Fruit fly (Drosophila melanogaster) whole organism, embryonic: ENCODE measurements around the gene CG46312.

Source experiments
- Antp ChIP-seq: fragments of 200-800 bp; sonication (Bioruptor generic); optimal IDR thresholded peaks from 3 replicates; lab custom pipeline; 2016; ENCODE audit warnings: missing biosample characterization, missing genetic modification characterization
- CG10366 ChIP-seq: fragments of 200-800 bp; sonication (Bioruptor generic); IDR thresholded peaks from 2 replicates; pipeline ENCODE4 v1.3.6; 2022; ENCODE audit warnings: missing biosample characterization, missing genetic modification characterization
- CG11085 ChIP-seq: fragments of 200-800 bp; sonication (Bioruptor generic); IDR thresholded peaks from 2 replicates; pipeline ENCODE4 v1.3.6; 2022; ENCODE audit warnings: missing biosample characterization, missing genetic modification characterization
- CG11093 ChIP-seq: fragments of 200-800 bp; sonication (Bioruptor generic); IDR thresholded peaks from 3 replicates; pipeline ENCODE4 v1.3.6; 2022; ENCODE audit warnings: missing biosample characterization, missing genetic modification characterization
- CG11247 ChIP-seq: fragments of 200-800 bp; sonication (Bioruptor generic); IDR thresholded peaks from 2 replicates; pipeline ENCODE4 v1.3.6; 2022; ENCODE audit warnings: missing biosample characterization, missing genetic modification characterization
- CG11398 ChIP-seq: fragments of 200-800 bp; sonication (Bioruptor generic); optimal IDR thresholded peaks from 2 replicates; lab custom pipeline; 2016; ENCODE audit warnings: missing biosample characterization, missing genetic modification characterization
- CG13775 ChIP-seq: fragments of 200-800 bp; sonication (Bioruptor generic); optimal IDR thresholded peaks from 3 replicates; lab custom pipeline; 2017; ENCODE audit warnings: missing biosample characterization, mild to moderate bottlenecking, missing genetic modification characterization
- CG14050 ChIP-seq: fragments of 200-800 bp; sonication (Bioruptor generic); IDR thresholded peaks from 3 replicates; pipeline ENCODE4 v1.3.6; 2022; ENCODE audit warnings: missing biosample characterization, missing genetic modification characterization
- CG16813 ChIP-seq: fragments of 200-800 bp; sonication (Bioruptor generic); IDR thresholded peaks from 3 replicates; pipeline ENCODE4 v1.3.6; 2022; ENCODE audit warnings: missing biosample characterization, missing genetic modification characterization; ENCODE audit not compliant: partially characterized antibody
- CG1792 ChIP-seq: fragments of 200-800 bp; sonication (Bioruptor generic); optimal IDR thresholded peaks from 2 replicates; lab custom pipeline; 2016; ENCODE audit warnings: missing biosample characterization, missing genetic modification characterization
- CG30431 ChIP-seq: fragments of 200-800 bp; sonication (Bioruptor generic); optimal IDR thresholded peaks from 2 replicates; lab custom pipeline; 2017; ENCODE audit warnings: missing biosample characterization, missing genetic modification characterization
- CG3163 ChIP-seq: fragments of 200-800 bp; sonication (Bioruptor generic); optimal IDR thresholded peaks from 3 replicates; lab custom pipeline; 2016; ENCODE audit warnings: missing biosample characterization, missing genetic modification characterization
- CG33213 ChIP-seq: fragments of 200-800 bp; sonication (Bioruptor generic); optimal IDR thresholded peaks from 3 replicates; lab custom pipeline; 2016; ENCODE audit warnings: missing biosample characterization, missing genetic modification characterization
- CG42726 ChIP-seq: fragments of 200-800 bp; sonication (Bioruptor generic); IDR thresholded peaks from 2 replicates; pipeline ENCODE4 v1.3.6; 2022; ENCODE audit warnings: missing biosample characterization, missing genetic modification characterization; ENCODE audit not compliant: partially characterized antibody
- CG6272 ChIP-seq: fragments of 200-800 bp; sonication (Bioruptor generic); IDR thresholded peaks from 2 replicates; pipeline ENCODE4 v1.3.6; 2022; ENCODE audit warnings: missing biosample characterization, missing genetic modification characterization
- CG6689 ChIP-seq: fragments of 200-800 bp; sonication (Bioruptor generic); IDR thresholded peaks from 2 replicates; pipeline ENCODE4 v1.3.6; 2022; ENCODE audit warnings: missing biosample characterization, missing genetic modification characterization
- CG6813 ChIP-seq: fragments of 200-800 bp; sonication (Bioruptor generic); optimal IDR thresholded peaks from 2 replicates; lab custom pipeline; 2017; ENCODE audit warnings: missing biosample characterization, missing genetic modification characterization, mild to moderate bottlenecking, moderate library complexity, missing genetic modification reagents
- CG7357 ChIP-seq: fragments of 200-800 bp; sonication (Bioruptor generic); IDR thresholded peaks from 3 replicates; pipeline ENCODE4 v1.3.6; 2022; ENCODE audit warnings: missing biosample characterization, missing genetic modification characterization
- CG7556 ChIP-seq: fragments of 200-800 bp; sonication (Bioruptor generic); optimal IDR thresholded peaks from 2 replicates; lab custom pipeline; 2017; ENCODE audit warnings: missing biosample characterization, mild to moderate bottlenecking, missing genetic modification characterization
- CG8281 ChIP-seq: fragments of 200-800 bp; sonication (Bioruptor generic); optimal IDR thresholded peaks from 2 replicates; lab custom pipeline; 2018; ENCODE audit warnings: missing biosample characterization, mild to moderate bottlenecking, missing genetic modification characterization, moderate library complexity
- CG9876 ChIP-seq: fragments of 200-800 bp; sonication (Bioruptor generic); optimal IDR thresholded peaks from 2 replicates; lab custom pipeline; 2016; ENCODE audit warnings: missing biosample characterization, missing genetic modification characterization
- Chrac-16 ChIP-seq: fragments of 200-800 bp; sonication (Bioruptor generic); optimal IDR thresholded peaks from 3 replicates; lab custom pipeline; 2016; ENCODE audit warnings: missing biosample characterization, missing genetic modification characterization
- Dad ChIP-seq: fragments of 200-800 bp; sonication (Bioruptor generic); optimal IDR thresholded peaks from 3 replicates; lab custom pipeline; 2016; ENCODE audit warnings: missing biosample characterization, missing genetic modification characterization
- Dip2 ChIP-seq: fragments of 200-800 bp; sonication (Bioruptor generic); IDR thresholded peaks from 2 replicates; pipeline ENCODE4 v1.3.6; 2022; ENCODE audit warnings: missing biosample characterization, missing genetic modification characterization
- Doc2 ChIP-seq: fragments of 200-800 bp; sonication (Bioruptor generic); IDR thresholded peaks from 2 replicates; pipeline ENCODE4 v1.3.6; 2022; ENCODE audit warnings: missing biosample characterization, missing genetic modification characterization
- Eip74EF ChIP-seq, 2 experiments: fragments of 200-800 bp in 1 of 2; fragments of >200 bp in 1 of 2; sonication (Bioruptor generic) in 1 of 2; optimal IDR thresholded peaks; 2 replicates each; lab custom pipeline; 2017 to 2019; ENCODE audit warnings: missing biosample characterization in 2 of 2, missing genetic modification characterization in 2 of 2, mild to moderate bottlenecking in 1 of 2, moderate library complexity in 1 of 2
- Ets97D ChIP-seq: fragments of 200-800 bp; sonication (Bioruptor generic); optimal IDR thresholded peaks from 3 replicates; lab custom pipeline; 2016; ENCODE audit warnings: missing biosample characterization, missing genetic modification characterization
- H15 ChIP-seq: fragments of 200-800 bp; sonication (Bioruptor generic); IDR thresholded peaks from 3 replicates; pipeline ENCODE4 v1.3.6; 2022; ENCODE audit warnings: missing biosample characterization, missing genetic modification characterization
- Mad ChIP-seq: fragments of 200-800 bp; sonication (Bioruptor generic); optimal IDR thresholded peaks from 2 replicates; lab custom pipeline; 2016; ENCODE audit warnings: missing biosample characterization, missing genetic modification characterization
- Med ChIP-seq: fragments of 200-800 bp; sonication (Bioruptor generic); peaks from one replicate; lab custom pipeline; 2016; ENCODE audit warnings: missing biosample characterization, missing genetic modification characterization, mild to moderate bottlenecking, inconsistent platforms, moderate library complexity
- Myb ChIP-seq: fragments of 200-800 bp; sonication (Bioruptor generic); optimal IDR thresholded peaks from 2 replicates; lab custom pipeline; 2016; ENCODE audit warnings: missing biosample characterization, missing genetic modification characterization
- Nf-YC ChIP-seq: fragments of 200-800 bp; optimal IDR thresholded peaks from 3 replicates; lab custom pipeline; 2019; ENCODE audit warnings: missing biosample characterization, mild to moderate bottlenecking, missing genetic modification characterization, moderate library complexity
- Six4 ChIP-seq: fragments of 200-800 bp; sonication (Bioruptor generic); optimal IDR thresholded peaks from 2 replicates; lab custom pipeline; 2016; ENCODE audit warnings: missing biosample characterization, missing genetic modification characterization
- Sox100B ChIP-seq: fragments of 200-800 bp; sonication (Bioruptor generic); optimal IDR thresholded peaks from 3 replicates; lab custom pipeline; 2018; ENCODE audit warnings: missing biosample characterization, mild to moderate bottlenecking, missing genetic modification characterization
- Xrp1 ChIP-seq: fragments of 200-800 bp; sonication (Bioruptor generic); IDR thresholded peaks from 2 replicates; pipeline ENCODE4 v1.3.6; 2022; ENCODE audit warnings: missing biosample characterization, missing genetic modification characterization
- ase ChIP-seq: fragments of 200-800 bp; sonication (Bioruptor generic); IDR thresholded peaks from 3 replicates; pipeline ENCODE4 v1.3.6; 2022; ENCODE audit warnings: missing biosample characterization, missing genetic modification characterization
- bbx ChIP-seq: fragments of 200-800 bp; sonication (Bioruptor generic); IDR thresholded peaks from 2 replicates; pipeline ENCODE4 v1.3.6; 2022; ENCODE audit warnings: missing biosample characterization, missing genetic modification characterization; ENCODE audit not compliant: partially characterized antibody
- exex ChIP-seq: fragments of 200-800 bp; sonication (Bioruptor generic); optimal IDR thresholded peaks from 4 replicates; lab custom pipeline; 2018; ENCODE audit warnings: missing biosample characterization, mild to moderate bottlenecking, missing genetic modification characterization, moderate library complexity
- fd64A ChIP-seq: fragments of 200-800 bp; sonication (Bioruptor generic); optimal IDR thresholded peaks from 3 replicates; lab custom pipeline; 2018; ENCODE audit warnings: missing biosample characterization, mild to moderate bottlenecking, missing genetic modification characterization
- gsb ChIP-seq: fragments of 200-800 bp; sonication (Bioruptor generic); IDR thresholded peaks from 2 replicates; pipeline ENCODE4 v1.3.6; 2022; ENCODE audit warnings: missing biosample characterization, missing genetic modification characterization
- hbn ChIP-seq: fragments of 200-800 bp; sonication (Bioruptor generic); IDR thresholded peaks from 2 replicates; pipeline ENCODE4 v1.3.6; 2022; ENCODE audit warnings: missing biosample characterization, missing genetic modification characterization; ENCODE audit not compliant: partially characterized antibody
- lab ChIP-seq: fragments of 200-800 bp; sonication (Bioruptor generic); optimal IDR thresholded peaks from 3 replicates; lab custom pipeline; 2017; ENCODE audit warnings: missing biosample characterization, missing genetic modification characterization, mild to moderate bottlenecking, moderate library complexity, missing genetic modification reagents
- lola ChIP-seq, 3 experiments: fragments of >200 bp in 2 of 3; fragments of 200-800 bp in 1 of 3; sonication (Bioruptor generic) in 1 of 3; optimal IDR thresholded peaks; 2 replicates each; lab custom pipeline; 2017 to 2019; ENCODE audit warnings: missing biosample characterization in 3 of 3, missing genetic modification characterization in 3 of 3, mild to moderate bottlenecking in 1 of 3, moderate library complexity in 1 of 3
- oc ChIP-seq: fragments of 200-800 bp; sonication (Bioruptor generic); optimal IDR thresholded peaks from 2 replicates; lab custom pipeline; 2018; ENCODE audit warnings: missing biosample characterization, mild to moderate bottlenecking, missing genetic modification characterization, moderate library complexity
- onecut ChIP-seq: fragments of 200-800 bp; sonication (Bioruptor generic); IDR thresholded peaks from 2 replicates; pipeline ENCODE4 v1.3.6; 2022; ENCODE audit warnings: missing biosample characterization, missing genetic modification characterization
- pum ChIP-seq: fragments of 200-800 bp; sonication (Bioruptor generic); optimal IDR thresholded peaks from 2 replicates; lab custom pipeline; 2016; ENCODE audit warnings: missing biosample characterization, missing genetic modification characterization
- sc ChIP-seq, 3 experiments: fragments of >200 bp in 2 of 3; fragments of 200-800 bp in 1 of 3; sonication (Bioruptor generic) in 1 of 3; optimal IDR thresholded peaks; 2 replicates in 2 of 3; 3 replicates in 1 of 3; lab custom pipeline; 2017; ENCODE audit warnings: mild to moderate bottlenecking in 1 of 3, missing biosample characterization in 1 of 3, missing genetic modification characterization in 1 of 3, missing genetic modification reagents in 1 of 3
- slbo ChIP-seq: fragments of 200-800 bp; sonication (Bioruptor generic); IDR thresholded peaks from 2 replicates; pipeline ENCODE4 v1.3.6; 2022; ENCODE audit warnings: missing biosample characterization, missing genetic modification characterization
- stc ChIP-seq: fragments of 200-800 bp; sonication (Bioruptor generic); IDR thresholded peaks from 2 replicates; pipeline ENCODE4 v1.3.6; 2022; ENCODE audit warnings: missing biosample characterization, missing genetic modification characterization
- trh ChIP-seq: fragments of 200-800 bp; sonication (Bioruptor generic); optimal IDR thresholded peaks from 2 replicates; lab custom pipeline; 2016; ENCODE audit warnings: missing biosample characterization, missing genetic modification characterization

The CG46312 gene

dm6 chrX:16005551-16006197 is 13.9 kb upstream of the CG46312 start, which contains the start of the genes vap and CG12698 (continued):
- no peak for TF ChIP-seq Xrp1 (GFP tag; lab: Robert Waterston, UW)
- TF ChIP-seq CG7556 = no peak
- TF ChIP-seq CG11398 = no peak
- no peak for TF ChIP-seq pum (GFP tag; lab: Kevin White, UChicago)
- no peak for TF ChIP-seq CG10366 (GFP tag; lab: Robert Waterston, UW)
- TF ChIP-seq Eip74EF (GFP tag; optimal IDR thresholded peaks at IDR 0.05; lab: Kevin White, UChicago) = no peak
- peak; percentile 56; the same call in 1 of the 2 replicates for TF ChIP-seq CG42726
- no peak for TF ChIP-seq CG11085
- TF ChIP-seq CG16813 (GFP tag; lab: Robert Waterston, UW) = peak; percentile 75
- no peak for TF ChIP-seq Nf-YC (tag; lab: Kevin White, UChicago)
- TF ChIP-seq CG33213 = no peak
- no peak for TF ChIP-seq CG6272 (GFP tag; lab: Robert Waterston, UW)
- no peak for TF ChIP-seq CG9876 (GFP tag; lab: Kevin White, UChicago)
- no peak for TF ChIP-seq Antp (GFP tag; lab: Kevin White, UChicago)
- no peak for TF ChIP-seq CG6689 (GFP tag; lab: Robert Waterston, UW)
- no peak for TF ChIP-seq CG11247 (GFP tag; lab: Robert Waterston, UW)
- TF ChIP-seq CG11093 (GFP tag; lab: Robert Waterston, UW) = no peak
- TF ChIP-seq stc (GFP tag; lab: Robert Waterston, UW) = no peak
- TF ChIP-seq CG7357 (GFP tag; lab: Robert Waterston, UW) = peak; percentile 91
- no peak for TF ChIP-seq CG3163 (GFP tag; lab: Kevin White, UChicago)
- no peak for TF ChIP-seq Dad (GFP tag; lab: Kevin White, UChicago)
- TF ChIP-seq Mad = no peak
- TF ChIP-seq Six4 (GFP tag; lab: Kevin White, UChicago) = no peak
- no peak for TF ChIP-seq CG6813 (GFP tag; lab: Kevin White, UChicago)
- TF ChIP-seq H15 = no peak
- TF ChIP-seq Myb (GFP tag; lab: Kevin White, UChicago) = peak; percentile 87
- peak; percentile 64 for TF ChIP-seq bbx (GFP tag; lab: Robert Waterston, UW)
- TF ChIP-seq Sox100B (GFP tag; lab: Kevin White, UChicago) = no peak
- no peak for TF ChIP-seq trh (GFP tag; lab: Kevin White, UChicago)
- peak; percentile 64 for TF ChIP-seq Ets97D
- no peak for TF ChIP-seq Chrac-16 (GFP tag; lab: Kevin White, UChicago)
- TF ChIP-seq onecut (GFP tag; lab: Robert Waterston, UW) = peak; percentile 43; the same call in 1 of the 2 replicates
- TF ChIP-seq lab (GFP tag; lab: Kevin White, UChicago) = no peak
- no peak for TF ChIP-seq CG8281 (tag; lab: Kevin White, UChicago)
- TF ChIP-seq CG1792 (GFP tag; lab: Kevin White, UChicago) = no peak
- no peak for TF ChIP-seq Doc2 (GFP tag; lab: Robert Waterston, UW)
- TF ChIP-seq gsb (GFP tag; lab: Robert Waterston, UW) = no peak
- TF ChIP-seq oc (tag; lab: Kevin White, UChicago) = no peak
- no peak for TF ChIP-seq CG30431 (GFP tag; lab: Kevin White, UChicago)
- TF ChIP-seq ase (GFP tag; lab: Robert Waterston, UW) = no peak
- TF ChIP-seq CG13775 (GFP tag; lab: Kevin White, UChicago) = no peak
- no peak for TF ChIP-seq sc (optimal IDR thresholded peaks at IDR 0.05; lab: Kevin White, UChicago)
- no peak for TF ChIP-seq sc (GFP tag; optimal IDR thresholded peaks at IDR 0.05; lab: Kevin White, UChicago)
- no peak for TF ChIP-seq Dip2 (GFP tag; lab: Robert Waterston, UW)
- TF ChIP-seq exex (tag; lab: Kevin White, UChicago) = no peak
- TF ChIP-seq slbo (GFP tag; lab: Robert Waterston, UW) = no peak
- TF ChIP-seq hbn (GFP tag; lab: Robert Waterston, UW) = no peak; the same call in 1 of the 2 replicates
- no peak for TF ChIP-seq lola (GFP tag; optimal IDR thresholded peaks at IDR 0.05; lab: Kevin White, UChicago)
- TF ChIP-seq fd64A (GFP tag; lab: Kevin White, UChicago) = no peak
- TF ChIP-seq Med (GFP tag; lab: Kevin White, UChicago) = no peak
- no peak for TF ChIP-seq CG14050 (GFP tag; lab: Robert Waterston, UW)
